Fruit fly (Drosophila melanogaster): ENCODE measurements around the gene CG4789.

CG4789 gene

DNA sequence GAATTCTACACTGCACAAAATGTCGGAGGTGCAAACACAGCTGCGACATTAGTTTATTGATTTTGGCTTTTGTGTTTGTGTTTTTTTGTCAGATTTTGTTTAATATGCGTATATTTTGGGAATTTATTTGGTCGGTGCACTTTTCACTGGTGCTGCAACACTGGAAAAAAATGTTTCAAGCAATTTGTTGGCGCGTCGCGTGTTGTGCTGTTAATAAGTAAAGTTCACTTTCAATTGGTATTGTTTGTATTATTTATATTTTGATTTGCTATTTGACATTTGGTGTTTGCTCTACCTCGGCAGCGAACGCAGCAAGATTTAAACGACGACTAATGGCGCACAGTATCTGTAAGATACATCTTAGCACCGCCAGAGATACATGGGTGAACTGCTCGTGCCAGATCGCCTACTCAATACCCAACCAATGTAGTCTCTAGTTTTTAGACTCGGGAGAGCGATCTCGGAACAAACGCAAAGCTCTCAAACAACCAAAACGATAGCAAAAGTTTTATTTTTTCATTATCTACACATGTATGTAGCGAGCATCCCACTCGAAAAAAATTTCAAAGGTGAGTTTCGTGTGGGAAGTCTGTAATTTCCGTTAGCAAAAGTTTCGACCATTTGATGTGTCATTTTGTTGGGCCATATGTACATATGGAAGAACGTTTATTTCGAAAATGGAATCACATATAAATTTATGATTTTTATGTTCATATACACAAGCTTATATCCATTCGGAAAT, 18.4 kb upstream of the CG4789 start (continued):
- TF ChIP-seq trem (tag; optimal IDR thresholded peaks at IDR 0.05) (no peak), scrt (GFP tag; optimal IDR thresholded peaks at IDR 0.05) (no peak), CG17612 (GFP tag; IDR thresholded peaks at IDR 0.05) (no peak), CG12299 (tag; optimal IDR thresholded peaks at IDR 0.05) (no peak), Optix (GFP tag; IDR thresholded peaks at IDR 0.05) (peak; percentile 60; the same call in 1 of the 3 replicates), tx (GFP tag; optimal IDR thresholded peaks at IDR 0.05) (peak; percentile 52), p53 (GFP tag; optimal IDR thresholded peaks at IDR 0.05) (no peak), Oaz (GFP tag; IDR thresholded peaks at IDR 0.05) (no peak), cas (GFP tag; IDR thresholded peaks at IDR 0.05) (0 out of 2 replicates have a peak, but pooled peaks have one; percentile 15), Sox100B (GFP tag; optimal IDR thresholded peaks at IDR 0.05) (peak; percentile 50), pum (GFP tag; optimal IDR thresholded peaks at IDR 0.05) (peak; percentile 23), Sry-β (GFP tag; optimal IDR thresholded peaks at IDR 0.05) (no peak), C15 (GFP tag; IDR thresholded peaks at IDR 0.05) (0 out of 3 replicates have a peak, but pooled peaks have one; percentile 33), gcm (GFP tag; optimal IDR thresholded peaks at IDR 0.05) (no peak), CG2712 (tag; optimal IDR thresholded peaks at IDR 0.05) (peak; percentile 46), CG18764 (GFP tag; optimal IDR thresholded peaks at IDR 0.05) (no peak), Sin3A (optimal IDR thresholded peaks at IDR 0.05) (no peak), esg (GFP tag; conservative IDR thresholded peaks at IDR 0.05) (peak; percentile 35), CG12236 (GFP tag; optimal IDR thresholded peaks at IDR 0.05) (peak; percentile 9), CG31365 (tag; optimal IDR thresholded peaks at IDR 0.05) (peak; percentile 30), CG31441 (GFP tag; IDR thresholded peaks at IDR 0.05) (0 out of 2 replicates have a peak, but pooled peaks have one; percentile 26), ara (GFP tag; IDR thresholded peaks at IDR 0.05) (peak; percentile 38; the same call in 1 of the 2 replicates), sob (GFP tag; IDR thresholded peaks at IDR 0.05) (peak; percentile 45), Vsx1 (GFP tag; optimal IDR thresholded peaks at IDR 0.05) (no peak), Drgx (GFP tag; IDR thresholded peaks at IDR 0.05) (peak; percentile 67), z (GFP tag; IDR thresholded peaks at IDR 0.05) (peak; percentile 75; the same call in 1 of the 3 replicates), CG3281 (GFP tag; optimal IDR thresholded peaks at IDR 0.05) (peak; percentile 44), CG12659 (GFP tag; optimal IDR thresholded peaks at IDR 0.05) (peak; percentile 33), CG10959 (GFP tag; IDR thresholded peaks at IDR 0.05) (no peak), sc (optimal IDR thresholded peaks at IDR 0.05) (no peak), sc (GFP tag; optimal IDR thresholded peaks at IDR 0.05) (peak; percentile 10), H15 (GFP tag; IDR thresholded peaks at IDR 0.05) (0 out of 3 replicates have a peak, but pooled peaks have one; percentile 49), TFAM (GFP tag; optimal IDR thresholded peaks at IDR 0.05) (no peak), CG15601 (tag; optimal IDR thresholded peaks at IDR 0.05) (no peak), Dfd (GFP tag; optimal IDR thresholded peaks at IDR 0.05) (no peak), tna (GFP tag; IDR thresholded peaks at IDR 0.05; ENCODE audit: partially characterized antibody) (no peak), Bgb (GFP tag; IDR thresholded peaks at IDR 0.05; ENCODE audit: partially characterized antibody) (no peak), gt (GFP tag; IDR thresholded peaks at IDR 0.05) (no peak), CG17186 (GFP tag; optimal IDR thresholded peaks at IDR 0.05) (no peak), maf-S (GFP tag; optimal IDR thresholded peaks at IDR 0.05) (peak; percentile 52), CHES-1-like (GFP tag; optimal IDR thresholded peaks at IDR 0.05) (peak; percentile 2), CG31388 (GFP tag; optimal IDR thresholded peaks at IDR 0.05) (no peak), Hand (GFP tag; optimal IDR thresholded peaks at IDR 0.05) (no peak), CG6765 (GFP tag; optimal IDR thresholded peaks at IDR 0.05) (no peak), pfk (GFP tag; optimal IDR thresholded peaks at IDR 0.05) (no peak), Asciz (GFP tag; optimal IDR thresholded peaks at IDR 0.05) (peak; percentile 25), CG7372 (GFP tag; IDR thresholded peaks at IDR 0.05) (0 out of 2 replicates have a peak, but pooled peaks have one; percentile 24), CG7357 (GFP tag; IDR thresholded peaks at IDR 0.05) (peak; percentile 36; the same call in 1 of the 3 replicates), HLHmδ (GFP tag; optimal IDR thresholded peaks at IDR 0.05) (no peak), HHEX (GFP tag; optimal IDR thresholded peaks at IDR 0.05) (peak; percentile 21)

Data from whole organism, embryonic.